Fruit fly (Drosophila melanogaster) whole organism, wandering third instar larva: ENCODE results near the gene CG13407.

Source experiments
- Abd-B ChIP-seq: fragments of >200 bp; optimal IDR thresholded peaks from 2 replicates; lab custom pipeline; 2017; ENCODE audit warnings: missing biosample characterization, missing genetic modification characterization
- CG9705 ChIP-seq: fragments of 200-800 bp; sonication (Bioruptor generic); optimal IDR thresholded peaks from 2 replicates; lab custom pipeline; 2018; ENCODE audit warnings: missing biosample characterization, mild to moderate bottlenecking, missing genetic modification characterization
- CrebA ChIP-seq: fragments of 200-800 bp; sonication (Bioruptor generic); optimal IDR thresholded peaks from 2 replicates; lab custom pipeline; 2016; ENCODE audit warnings: missing biosample characterization, mild to moderate bottlenecking, missing genetic modification characterization, borderline replicate concordance
- Dif ChIP-seq: fragments of 200-275, 200-300 bp; sonication (Bioruptor generic); optimal IDR thresholded peaks from 2 replicates; lab custom pipeline; 2018; ENCODE audit warnings: missing biosample characterization, missing genetic modification characterization; ENCODE audit not compliant: partially characterized antibody
- HLH106 ChIP-seq: fragments of 200-800 bp; optimal IDR thresholded peaks from 3 replicates; lab custom pipeline; 2019; ENCODE audit warnings: missing biosample characterization, mild to moderate bottlenecking, missing genetic modification characterization, moderate library complexity
- Hnf4 ChIP-seq: fragments of 200-800 bp; sonication (Bioruptor generic); optimal IDR thresholded peaks from 2 replicates; lab custom pipeline; 2016; ENCODE audit warnings: missing biosample characterization, mild to moderate bottlenecking, missing genetic modification characterization
- Hr78 ChIP-seq: fragments of >200 bp; optimal IDR thresholded peaks from 2 replicates; lab custom pipeline; 2017; ENCODE audit warnings: missing biosample characterization, missing genetic modification characterization
- Hr83 ChIP-seq: fragments of 200-300 bp; sonication (Bioruptor generic); optimal IDR thresholded peaks from 2 replicates; lab custom pipeline; 2016; ENCODE audit warnings: missing biosample characterization, mild to moderate bottlenecking, missing genetic modification characterization, moderate library complexity; ENCODE audit not compliant: poor library complexity, severe bottlenecking
- Mio ChIP-seq: sonication (Bioruptor generic); optimal IDR thresholded peaks from 2 replicates; lab custom pipeline; 2016; ENCODE audit warnings: missing biosample characterization, missing genetic modification characterization
- Myc ChIP-seq: fragments of >200 bp; optimal IDR thresholded peaks from 2 replicates; lab custom pipeline; 2017
- N ChIP-seq: fragments of >200 bp; optimal IDR thresholded peaks from 2 replicates; lab custom pipeline; 2018; ENCODE audit warnings: missing biosample characterization, missing external identifiers, missing genetic modification characterization
- OdsH ChIP-seq: fragments of 200-800 bp; sonication (Bioruptor generic); optimal IDR thresholded peaks from 2 replicates; lab custom pipeline; 2016; ENCODE audit warnings: missing biosample characterization, mild to moderate bottlenecking, missing genetic modification characterization
- Rel ChIP-seq, 2 experiments: fragments of 200-800 bp; sonication (Bioruptor generic) in 1 of 2; optimal IDR thresholded peaks; 2 replicates in 1 of 2; 3 replicates in 1 of 2; lab custom pipeline; 2016 to 2019; ENCODE audit warnings: mild to moderate bottlenecking in 2 of 2, missing biosample characterization in 2 of 2, missing genetic modification characterization in 2 of 2, moderate library complexity in 1 of 2
- Sp1 ChIP-seq: fragments of 200-800 bp; sonication (Bioruptor generic); optimal IDR thresholded peaks from 3 replicates; lab custom pipeline; 2019; ENCODE audit warnings: missing biosample characterization, mild to moderate bottlenecking, missing genetic modification characterization, moderate library complexity
- Vsx2 ChIP-seq: fragments of 200-300, 225-300 bp; sonication (Bioruptor generic); optimal IDR thresholded peaks from 2 replicates; lab custom pipeline; 2018; ENCODE audit warnings: missing biosample characterization, missing genetic modification characterization; ENCODE audit not compliant: partially characterized antibody
- br ChIP-seq: fragments of 200-800 bp; sonication (Bioruptor generic); optimal IDR thresholded peaks from 2 replicates; lab custom pipeline; 2016; ENCODE audit warnings: missing biosample characterization, missing genetic modification characterization
- brk ChIP-seq: fragments of 200-800 bp; sonication (Bioruptor generic); optimal IDR thresholded peaks from 2 replicates; lab custom pipeline; 2016; ENCODE audit warnings: missing biosample characterization, mild to moderate bottlenecking, missing genetic modification characterization
- dl ChIP-seq, 2 experiments: fragments of 175-275, 200-275 bp in 1 of 2; fragments of 200-275 bp in 1 of 2; sonication (Bioruptor generic); optimal IDR thresholded peaks; lab custom pipeline; 2018; ENCODE audit warnings: mild to moderate bottlenecking in 2 of 2, missing biosample characterization in 2 of 2, missing genetic modification characterization in 2 of 2, moderate library complexity in 2 of 2; ENCODE audit not compliant: partially characterized antibody in 2 of 2, insufficient read depth in 1 of 2
- dmrt93B ChIP-seq: fragments of 200-800 bp; sonication (Bioruptor generic); optimal IDR thresholded peaks from 2 replicates; lab custom pipeline; 2018; ENCODE audit warnings: missing biosample characterization, mild to moderate bottlenecking, missing genetic modification characterization
- dsf ChIP-seq: sonication (Bioruptor generic); optimal IDR thresholded peaks from 2 replicates; lab custom pipeline; 2016; ENCODE audit warnings: missing biosample characterization, missing genetic modification characterization, borderline replicate concordance
- ey ChIP-seq: fragments of 200-800 bp; sonication (Bioruptor generic); optimal IDR thresholded peaks from 2 replicates; lab custom pipeline; 2016; ENCODE audit warnings: missing biosample characterization, missing genetic modification characterization
- foxo ChIP-seq, 2 experiments: fragments of 200-800 bp; sonication (Bioruptor generic); optimal IDR thresholded peaks; 2 replicates in 1 of 2; 3 replicates in 1 of 2; lab custom pipeline; 2016 to 2017; ENCODE audit warnings: missing biosample characterization in 2 of 2, missing genetic modification characterization in 2 of 2
- fru ChIP-seq: fragments of 200-800 bp; sonication (Bioruptor generic); optimal IDR thresholded peaks from 3 replicates; lab custom pipeline; 2016; ENCODE audit warnings: missing biosample characterization, mild to moderate bottlenecking, missing genetic modification characterization
- h ChIP-seq: fragments of 200-800 bp; sonication (Bioruptor generic); optimal IDR thresholded peaks from 3 replicates; lab custom pipeline; 2016; ENCODE audit warnings: missing biosample characterization, mild to moderate bottlenecking, missing genetic modification characterization
- jim ChIP-seq: fragments of 175-275, 200-325 bp; sonication (Bioruptor generic); optimal IDR thresholded peaks from 2 replicates; lab custom pipeline; 2016; ENCODE audit warnings: missing biosample characterization, mild to moderate bottlenecking, missing genetic modification characterization
- lola ChIP-seq: fragments of >200 bp; optimal IDR thresholded peaks from 2 replicates; lab custom pipeline; 2017; ENCODE audit warnings: missing biosample characterization, missing genetic modification characterization
- psq ChIP-seq: fragments of 200-800 bp; sonication (Bioruptor generic); optimal IDR thresholded peaks from 3 replicates; lab custom pipeline; 2017; ENCODE audit warnings: missing biosample characterization, mild to moderate bottlenecking, missing genetic modification characterization, moderate library complexity
- rgr ChIP-seq: fragments of 200-800 bp; sonication (Bioruptor generic); optimal IDR thresholded peaks from 3 replicates; lab custom pipeline; 2016; ENCODE audit warnings: missing biosample characterization, mild to moderate bottlenecking, missing genetic modification characterization
- sage ChIP-seq: fragments of 200-800 bp; sonication (Bioruptor generic); optimal IDR thresholded peaks from 2 replicates; lab custom pipeline; 2016; ENCODE audit warnings: missing biosample characterization, mild to moderate bottlenecking, missing genetic modification characterization
- sv ChIP-seq: fragments of 200-800 bp; sonication (Bioruptor generic); optimal IDR thresholded peaks from 3 replicates; lab custom pipeline; 2016; ENCODE audit warnings: missing biosample characterization, missing genetic modification characterization
- usp ChIP-seq: fragments of >200 bp; optimal IDR thresholded peaks from 2 replicates; lab custom pipeline; 2017; ENCODE audit warnings: missing biosample characterization, missing genetic modification characterization
- woc ChIP-seq: sonication (Bioruptor generic); optimal IDR thresholded peaks from 2 replicates; lab custom pipeline; 2016; ENCODE audit warnings: missing biosample characterization, mild to moderate bottlenecking, missing genetic modification characterization

The CG13407 gene

dm6 chr3R:22139916-22140455 is 36.8 kb downstream of the CG13407 start:
- TF ChIP-seq OdsH (no peak), Mio (GFP tag; lab: Kevin White, UChicago) (no peak), CG9705 (GFP tag; lab: Kevin White, UChicago) (no peak), lola (GFP tag; lab: Kevin White, UChicago) (no peak), psq (GFP tag; lab: Kevin White, UChicago) (peak; percentile 41), Rel (GFP tag; optimal IDR thresholded peaks at IDR 0.05; lab: Kevin White, UChicago) (no peak), Rel (tag; optimal IDR thresholded peaks at IDR 0.05; lab: Kevin White, UChicago) (no peak), Sp1 (GFP tag; lab: Kevin White, UChicago) (peak; percentile 42), dl (GFP tag; optimal IDR thresholded peaks at IDR 0.05; lab: Kevin White, UChicago; ENCODE audit: insufficient read depth in 1 of 2, partially characterized antibody in 2 of 2) (no peak)

dm6 chr3R:22141332-22141731 is 38.1 kb downstream of the CG13407 start:
- TF ChIP-seq brk, result no peak
- TF ChIP-seq h, result no peak
- TF ChIP-seq jim (GFP tag; lab: Kevin White, UChicago), result no peak
- no peak for TF ChIP-seq CrebA (GFP tag; lab: Kevin White, UChicago)
- TF ChIP-seq rgr, result peak; percentile 18
- peak; percentile 4 for TF ChIP-seq HLH106 (tag; lab: Kevin White, UChicago)
- TF ChIP-seq dl (GFP tag; optimal IDR thresholded peaks at IDR 0.05; lab: Kevin White, UChicago; ENCODE audit: insufficient read depth in 1 of 2, partially characterized antibody in 2 of 2), result no peak
- no peak for TF ChIP-seq usp (GFP tag; lab: Kevin White, UChicago)
- TF ChIP-seq lola (GFP tag; lab: Kevin White, UChicago), result no peak
- TF ChIP-seq Mio (GFP tag; lab: Kevin White, UChicago), result no peak
- TF ChIP-seq psq (GFP tag; lab: Kevin White, UChicago), result peak; percentile 1
- peak; percentile 18 for TF ChIP-seq fru (GFP tag; lab: Kevin White, UChicago)
- TF ChIP-seq foxo (GFP tag; optimal IDR thresholded peaks at IDR 0.05; lab: Kevin White, UChicago), result peak in 1 of 2 experiments; percentile 7
- TF ChIP-seq Hr83, result no peak
- TF ChIP-seq Hnf4, result no peak
- TF ChIP-seq, all 38 proteins: peak for 5

dm6 chr3R:22142495-22142894 is 39.3 kb downstream of the CG13407 start:
- no peak for TF ChIP-seq Myc (lab: Kevin White, UChicago)
- no peak for TF ChIP-seq Hr78
- no peak for TF ChIP-seq woc (GFP tag; lab: Kevin White, UChicago)
- no peak for TF ChIP-seq ey (GFP tag; lab: Kevin White, UChicago)
- no peak for TF ChIP-seq Mio (GFP tag; lab: Kevin White, UChicago)
- no peak for TF ChIP-seq Vsx2 (GFP tag; lab: Kevin White, UChicago)

dm6 chr3R:22145425-22146411 is 42.5 kb downstream of the CG13407 start:
- no peak for TF ChIP-seq h
- peak; percentile 63 for TF ChIP-seq sv
- TF ChIP-seq foxo (GFP tag; optimal IDR thresholded peaks at IDR 0.05; lab: Kevin White, UChicago), result peak in 1 of 2 experiments; percentile 3
- no peak for TF ChIP-seq Abd-B (GFP tag; lab: Kevin White, UChicago)
- no peak for TF ChIP-seq Mio (GFP tag; lab: Kevin White, UChicago)

- TF ChIP-seq Dif (GFP tag; lab: Kevin White, UChicago) (no peak), fru (GFP tag; lab: Kevin White, UChicago) (no peak), dsf (GFP tag; lab: Kevin White, UChicago) (no peak), Myc (lab: Kevin White, UChicago) (no peak), sage (GFP tag; lab: Kevin White, UChicago) (no peak), Vsx2 (GFP tag; lab: Kevin White, UChicago) (no peak), dl (GFP tag; optimal IDR thresholded peaks at IDR 0.05; lab: Kevin White, UChicago; ENCODE audit: insufficient read depth in 1 of 2, partially characterized antibody in 2 of 2) (no peak), OdsH (no peak), lola (GFP tag; lab: Kevin White, UChicago) (no peak), sv (no peak), Hr78 (no peak), N (GFP tag; lab: Kevin White, UChicago) (no peak), br (GFP tag; lab: Kevin White, UChicago) (no peak), woc (GFP tag; lab: Kevin White, UChicago) (no peak), Abd-B (GFP tag; lab: Kevin White, UChicago) (no peak), usp (GFP tag; lab: Kevin White, UChicago) (no peak), psq (GFP tag; lab: Kevin White, UChicago) (no peak), CrebA (GFP tag; lab: Kevin White, UChicago) (no peak), dmrt93B (GFP tag; lab: Kevin White, UChicago) (no peak), CG9705 (GFP tag; lab: Kevin White, UChicago) (no peak)
- TF ChIP-seq, all 38 proteins: peak for 0
Measured at dm6 chr3R:22146549-22146948, 43.3 kb downstream of the CG13407 start.
